Worm (Caenorhabditis elegans) whole organism, L4 larva: ENCODE data around the gene lhpp-1.

ENCODE experiments used
- T20F7.1 ChIP-seq: fragments of 200-800 bp; sonication (Bioruptor generic); optimal IDR thresholded peaks from 2 replicates; lab custom pipeline; 2018; ENCODE audit warnings: mild to moderate bottlenecking, missing genetic modification characterization, missing compliant biosample characterization
- ZK337.2 ChIP-seq: fragments of 200-800 bp; sonication (Bioruptor generic); IDR thresholded peaks from 2 replicates; pipeline ENCODE4 v1.3.6; 2022; ENCODE audit warnings: missing genetic modification reagents, missing genetic modification characterization, missing compliant biosample characterization
- ZK546.5 ChIP-seq, 2 experiments: sonication (generic microtip); optimal IDR thresholded peaks; 2 replicates each; lab custom pipeline; 2017; ENCODE audit warnings: missing biosample characterization in 2 of 2, missing genetic modification characterization in 2 of 2
- aha-1 ChIP-seq: fragments of 150-350 bp; peaks from one replicate; lab custom pipeline; 2014; ENCODE audit warnings: missing biosample characterization, missing genetic modification characterization
- ceh-20 ChIP-seq: fragments of 200-800 bp; sonication (Bioruptor generic); IDR thresholded peaks from 2 replicates; pipeline ENCODE4 v1.3.6; 2022; ENCODE audit warnings: missing genetic modification reagents, missing genetic modification characterization, missing compliant biosample characterization
- ceh-32 ChIP-seq: sonication (generic microtip); optimal IDR thresholded peaks from 2 replicates; lab custom pipeline; 2016; ENCODE audit warnings: mild to moderate bottlenecking, missing genetic modification characterization, missing compliant biosample characterization; ENCODE audit not compliant: poor library complexity
- ceh-44 ChIP-seq: fragments of 200-800 bp; sonication (Bioruptor generic); IDR thresholded peaks from 2 replicates; pipeline ENCODE4 v1.3.6; 2022; ENCODE audit warnings: missing genetic modification reagents, missing genetic modification characterization, missing compliant biosample characterization
- cey-2 ChIP-seq: sonication (generic microtip); optimal IDR thresholded peaks from 3 replicates; lab custom pipeline; 2017; ENCODE audit warnings: missing genetic modification characterization, mild to moderate bottlenecking, missing compliant biosample characterization, antibody characterized with exemption, borderline replicate concordance; ENCODE audit not compliant: insufficient read depth
- daf-16 ChIP-seq, 3 experiments: sonication (generic microtip); optimal IDR thresholded peaks; 2 replicates each; lab custom pipeline; 2016 to 2017; ENCODE audit warnings: missing genetic modification characterization in 3 of 3, missing genetic modification reagents in 3 of 3, mild to moderate bottlenecking in 2 of 3, missing compliant biosample characterization in 2 of 3, missing biosample characterization in 1 of 3, moderate library complexity in 1 of 3
- daf-8 ChIP-seq: fragments of 200-800 bp; sonication (Bioruptor generic); IDR thresholded peaks from 2 replicates; pipeline ENCODE4 v1.3.6; 2022; ENCODE audit warnings: missing genetic modification characterization, missing compliant biosample characterization
- dmd-8 ChIP-seq: fragments of 200-800 bp; sonication (Bioruptor generic); IDR thresholded peaks from 2 replicates; pipeline ENCODE4 v1.3.6; 2022; ENCODE audit warnings: missing genetic modification characterization, missing compliant biosample characterization
- dmd-9 ChIP-seq: fragments of 200-800 bp; sonication (Bioruptor generic); IDR thresholded peaks from 2 replicates; pipeline ENCODE4 v1.3.6; 2022; ENCODE audit warnings: missing genetic modification reagents, missing genetic modification characterization, missing compliant biosample characterization
- egl-27 ChIP-seq: sonication (generic microtip); optimal IDR thresholded peaks from 3 replicates; lab custom pipeline; 2017; ENCODE audit warnings: missing biosample characterization, missing genetic modification reagents, missing genetic modification characterization
- egl-43 ChIP-seq: fragments of 200-800 bp; sonication (Bioruptor generic); IDR thresholded peaks from 2 replicates; pipeline ENCODE4 v1.3.6; 2022; ENCODE audit warnings: missing genetic modification reagents, missing genetic modification characterization, missing compliant biosample characterization
- fkh-10 ChIP-seq: fragments of 150-350 bp; optimal IDR thresholded peaks from 2 replicates; lab custom pipeline; 2014; ENCODE audit warnings: missing biosample characterization, missing genetic modification reagents, missing genetic modification characterization
- fos-1 ChIP-seq: fragments of 150-350 bp; optimal IDR thresholded peaks from 2 replicates; lab custom pipeline; 2014; ENCODE audit warnings: missing biosample characterization, missing genetic modification characterization
- hlh-30 ChIP-seq: sonication (generic microtip); optimal IDR thresholded peaks from 2 replicates; lab custom pipeline; 2017; ENCODE audit warnings: antibody characterized with exemption, mild to moderate bottlenecking, missing genetic modification characterization, missing compliant biosample characterization; ENCODE audit not compliant: insufficient read depth
- hmg-1.1 ChIP-seq: fragments of 200-800 bp; sonication (Bioruptor generic); IDR thresholded peaks from 2 replicates; pipeline ENCODE4 v1.3.6; 2022; ENCODE audit warnings: missing genetic modification reagents, missing genetic modification characterization, missing compliant biosample characterization
- jun-1 ChIP-seq: fragments of 150-350 bp; optimal IDR thresholded peaks from 2 replicates; lab custom pipeline; 2014; ENCODE audit warnings: missing biosample characterization, missing genetic modification reagents, missing genetic modification characterization
- lin-1 ChIP-seq: fragments of 200-800 bp; sonication (Bioruptor generic); IDR thresholded peaks from 2 replicates; pipeline ENCODE4 v1.3.6; 2022; ENCODE audit warnings: missing genetic modification reagents, missing genetic modification characterization, missing compliant biosample characterization
- lin-13 ChIP-seq: fragments of 150-350 bp; optimal IDR thresholded peaks from 2 replicates; lab custom pipeline; 2014; ENCODE audit warnings: missing biosample characterization, missing genetic modification reagents, missing genetic modification characterization
- lin-15B ChIP-seq: fragments of 150-350 bp; sonication (generic microtip); optimal IDR thresholded peaks from 3 replicates; lab custom pipeline; 2014; ENCODE audit warnings: missing biosample characterization, missing genetic modification characterization
- lin-38 ChIP-seq: fragments of 200-800 bp; sonication (Bioruptor generic); IDR thresholded peaks from 2 replicates; pipeline ENCODE4 v1.3.6; 2022; ENCODE audit warnings: missing genetic modification reagents, missing genetic modification characterization, missing compliant biosample characterization
- madf-5 ChIP-seq, 2 experiments: fragments of 200-800 bp; sonication (Bioruptor generic); IDR thresholded peaks; 2 replicates each; pipeline ENCODE4 v1.3.6; 2022; ENCODE audit warnings: missing compliant biosample characterization in 2 of 2, missing genetic modification characterization in 2 of 2
- madf-9 ChIP-seq: fragments of 200-800 bp; sonication (Bioruptor generic); conservative IDR thresholded peaks from 2 replicates; pipeline ENCODE4 v1.3.6; 2022; ENCODE audit warnings: missing genetic modification reagents, missing genetic modification characterization, missing compliant biosample characterization
- mep-1 ChIP-seq: fragments of 150-350 bp; sonication (generic microtip); optimal IDR thresholded peaks from 3 replicates; lab custom pipeline; 2014; ENCODE audit warnings: missing biosample characterization, missing genetic modification characterization
- nhr-102 ChIP-seq: sonication (generic microtip); optimal IDR thresholded peaks from 2 replicates; lab custom pipeline; 2016; ENCODE audit warnings: mild to moderate bottlenecking, missing genetic modification characterization, moderate library complexity, missing compliant biosample characterization
- nhr-111 ChIP-seq: fragments of 200-800 bp; sonication (Bioruptor generic); optimal IDR thresholded peaks from 2 replicates; lab custom pipeline; 2018; ENCODE audit warnings: mild to moderate bottlenecking, missing genetic modification characterization, missing compliant biosample characterization
- nhr-237 ChIP-seq: sonication (generic microtip); optimal IDR thresholded peaks from 2 replicates; lab custom pipeline; 2017; ENCODE audit warnings: missing biosample characterization, missing genetic modification characterization
- nhr-25 ChIP-seq: sonication (generic microtip); optimal IDR thresholded peaks from 2 replicates; lab custom pipeline; 2017; ENCODE audit warnings: missing genetic modification characterization, mild to moderate bottlenecking, missing compliant biosample characterization, antibody characterized with exemption, moderate library complexity, borderline replicate concordance; ENCODE audit not compliant: insufficient read depth
- nhr-42 ChIP-seq: fragments of 200-800 bp; sonication (Bioruptor generic); IDR thresholded peaks from 2 replicates; pipeline ENCODE4 v1.3.6; 2022; ENCODE audit warnings: missing genetic modification characterization, missing compliant biosample characterization
- rbr-2 ChIP-seq: sonication (generic microtip); optimal IDR thresholded peaks from 2 replicates; lab custom pipeline; 2016; ENCODE audit warnings: missing genotype, missing genetic modification characterization, missing compliant biosample characterization
- saeg-2 ChIP-seq: fragments of 200-800 bp; sonication (Bioruptor generic); IDR thresholded peaks from 2 replicates; pipeline ENCODE4 v1.3.6; 2022; ENCODE audit warnings: missing genetic modification reagents, missing genetic modification characterization, missing compliant biosample characterization
- sdz-12 ChIP-seq: fragments of 200-800 bp; sonication (Bioruptor generic); optimal IDR thresholded peaks from 2 replicates; lab custom pipeline; 2018; ENCODE audit warnings: mild to moderate bottlenecking, missing genetic modification characterization, missing compliant biosample characterization
- tra-1 ChIP-seq: fragments of 200-800 bp; sonication (Bioruptor generic); IDR thresholded peaks from 2 replicates; pipeline ENCODE4 v1.3.6; 2022; ENCODE audit warnings: missing genetic modification reagents, missing genetic modification characterization, missing compliant biosample characterization
- unc-62 ChIP-seq, 3 experiments: fragments of 150-350 bp in 1 of 3; sonication (generic microtip); optimal IDR thresholded peaks in 2 of 3; peaks in 1 of 3; 1 replicate in 1 of 3; 2 replicates in 2 of 3; lab custom pipeline; 2014 to 2017; ENCODE audit warnings: missing biosample characterization in 3 of 3, missing genetic modification characterization in 3 of 3, missing genetic modification reagents in 3 of 3, missing genotype in 1 of 3
- zag-1 ChIP-seq: fragments of 150-350 bp; optimal IDR thresholded peaks from 2 replicates; lab custom pipeline; 2014; ENCODE audit warnings: missing biosample characterization, missing genetic modification characterization
- zip-2 ChIP-seq: fragments of 150-350 bp; optimal IDR thresholded peaks from 2 replicates; lab custom pipeline; 2014; ENCODE audit warnings: missing biosample characterization, missing genetic modification characterization
- ztf-7 ChIP-seq: fragments of 150-350 bp; optimal IDR thresholded peaks from 2 replicates; lab custom pipeline; 2014; ENCODE audit warnings: missing biosample characterization, missing genetic modification characterization

Gene lhpp-1

ce11 chrV:12091759-12092158, 19.8 kb downstream of the lhpp-1 start, which contains the start of gene nhr-206 (continued):
- TF ChIP-seq daf-16 (GFP tag; optimal IDR thresholded peaks at IDR 0.05; lab: Kevin White, UChicago) (no peak), daf-16 (tag; optimal IDR thresholded peaks at IDR 0.05; lab: Kevin White, UChicago) (peak; percentile 84), ceh-20 (GFP tag; lab: Robert Waterston, UW) (no peak), cey-2 (tag; lab: Kevin White, UChicago) (no peak), daf-8 (no peak), hlh-30 (tag; lab: Kevin White, UChicago) (peak; percentile 52), T20F7.1 (GFP tag; lab: Kevin White, UChicago) (no peak), dmd-8 (no peak), madf-9 (GFP tag; lab: Robert Waterston, UW) (no peak), nhr-237 (tag; lab: Kevin White, UChicago) (no peak), mep-1 (tag; lab: Kevin White, UChicago) (peak; percentile 44), saeg-2 (GFP tag; lab: Robert Waterston, UW) (no peak), tra-1 (no peak), nhr-42 (no peak), ceh-44 (no peak), jun-1 (tag; lab: Kevin White, UChicago) (no peak), lin-15B (tag; lab: Kevin White, UChicago) (no peak), zip-2 (tag; lab: Kevin White, UChicago) (no peak), ZK546.5 (tag; optimal IDR thresholded peaks at IDR 0.05; lab: Kevin White, UChicago) (no peak), nhr-25 (tag; lab: Kevin White, UChicago) (no peak), nhr-102 (peak; percentile 40), egl-43 (GFP tag; lab: Robert Waterston, UW) (no peak), fkh-10 (no peak), unc-62 (GFP tag; optimal IDR thresholded peaks at IDR 0.05 in 1 of 2; lab: Kevin White, UChicago) (peak in 1 of 2 experiments; percentile 98), unc-62 (tag; optimal IDR thresholded peaks at IDR 0.05; lab: Kevin White, UChicago) (no peak), zag-1 (tag; lab: Kevin White, UChicago) (no peak), hmg-1.1 (GFP tag; lab: Robert Waterston, UW) (no peak), ceh-32 (no peak)

ce11 chrV:12088773-12089172, 22.8 kb downstream of the lhpp-1 start, which contains the start of gene R07B7.12:
R07B7.12 (plus strand) TSS chrV:12089073.
- no peak for TF ChIP-seq lin-1
- TF ChIP-seq rbr-2 (tag; lab: Kevin White, UChicago), result no peak
- no peak for TF ChIP-seq lin-38 (GFP tag; lab: Robert Waterston, UW)
- no peak for TF ChIP-seq lin-13 (GFP tag; lab: Kevin White, UChicago)
- no peak for TF ChIP-seq ztf-7
- no peak for TF ChIP-seq madf-5 (GFP tag; IDR thresholded peaks at IDR 0.05; lab: Robert Waterston, UW)

- TF ChIP-seq sdz-12 (GFP tag; lab: Kevin White, UChicago), result no peak
- no peak for TF ChIP-seq madf-9 (GFP tag; lab: Robert Waterston, UW)
- no peak for TF ChIP-seq lin-38 (GFP tag; lab: Robert Waterston, UW)
- TF ChIP-seq rbr-2 (tag; lab: Kevin White, UChicago), result no peak
- no peak for TF ChIP-seq lin-13 (GFP tag; lab: Kevin White, UChicago)
- TF ChIP-seq lin-15B (tag; lab: Kevin White, UChicago), result no peak
- no peak for TF ChIP-seq daf-8
- TF ChIP-seq egl-27 (tag; lab: Kevin White, UChicago), result no peak
- no peak for TF ChIP-seq aha-1 (tag; lab: Kevin White, UChicago)
- TF ChIP-seq ZK337.2 (GFP tag; lab: Robert Waterston, UW), result no peak
- TF ChIP-seq fos-1 (tag; lab: Kevin White, UChicago), result no peak
- TF ChIP-seq ztf-7, result no peak
- TF ChIP-seq dmd-9 (GFP tag; lab: Robert Waterston, UW), result no peak
- no peak for TF ChIP-seq nhr-111 (GFP tag; lab: Kevin White, UChicago)
These were observed 24.7 kb downstream of the lhpp-1 start, which contains the start of gene gana-1 for ce11 chrV:12086934-12087333. gana-1 (plus strand) TSS chrV:12087234.
